Fruit fly (Drosophila melanogaster) whole organism, embryonic: ENCODE measurements around the gene CG18766.
A peak's percentile ranks its signal among the peaks of the same experiment; 100 is the strongest.

Source experiments
- Ada2b ChIP-seq: fragments of 200-800 bp; sonication (Bioruptor generic); IDR thresholded peaks from 2 replicates; pipeline ENCODE4 v1.3.6; 2022; ENCODE audit warnings: missing biosample characterization, missing genetic modification characterization
- Asciz ChIP-seq: fragments of 200-800 bp; sonication (Bioruptor generic); optimal IDR thresholded peaks from 2 replicates; lab custom pipeline; 2017; ENCODE audit warnings: missing biosample characterization, mild to moderate bottlenecking, missing genetic modification characterization, missing genetic modification reagents
- Awh ChIP-seq: fragments of 200-800 bp; sonication (Bioruptor generic); IDR thresholded peaks from 2 replicates; pipeline ENCODE4, ENCODE4 v1.3.6; 2022; ENCODE audit warnings: missing biosample characterization, missing genetic modification characterization
- Bgb ChIP-seq: fragments of 200-800 bp; sonication (Bioruptor generic); IDR thresholded peaks from 2 replicates; pipeline ENCODE4 v1.3.6; 2022; ENCODE audit warnings: missing biosample characterization, missing genetic modification characterization; ENCODE audit not compliant: partially characterized antibody
- CG10321 ChIP-seq: fragments of 200-800 bp; sonication (Bioruptor generic); IDR thresholded peaks from 2 replicates; pipeline ENCODE4 v1.3.6; 2022; ENCODE audit warnings: missing biosample characterization, missing genetic modification characterization
- CG10462 ChIP-seq: fragments of 200-800 bp; sonication (Bioruptor generic); optimal IDR thresholded peaks from 2 replicates; lab custom pipeline; 2016; ENCODE audit warnings: missing biosample characterization, missing genetic modification characterization
- CG11398 ChIP-seq: fragments of 200-800 bp; sonication (Bioruptor generic); optimal IDR thresholded peaks from 2 replicates; lab custom pipeline; 2016; ENCODE audit warnings: missing biosample characterization, missing genetic modification characterization
- CG12071 ChIP-seq: fragments of 200-800 bp; sonication (Bioruptor generic); optimal IDR thresholded peaks from 3 replicates; lab custom pipeline; 2018; ENCODE audit warnings: missing biosample characterization, mild to moderate bottlenecking, missing genetic modification characterization
- CG1233 ChIP-seq: fragments of 200-800 bp; sonication (Bioruptor generic); optimal IDR thresholded peaks from 4 replicates; lab custom pipeline; 2018; ENCODE audit warnings: missing biosample characterization, mild to moderate bottlenecking, missing genetic modification characterization
- CG12659 ChIP-seq: fragments of 200-800 bp; sonication (Bioruptor generic); optimal IDR thresholded peaks from 3 replicates; lab custom pipeline; 2017; ENCODE audit warnings: mild to moderate bottlenecking, missing biosample characterization, missing genetic modification reagents, missing genetic modification characterization
- CG14710 ChIP-seq: fragments of 200-800 bp; sonication (Bioruptor generic); optimal IDR thresholded peaks from 3 replicates; lab custom pipeline; 2019; ENCODE audit warnings: missing biosample characterization, mild to moderate bottlenecking, missing genetic modification characterization, moderate library complexity
- CG15479 ChIP-seq: fragments of 200-800 bp; sonication (Bioruptor generic); optimal IDR thresholded peaks from 3 replicates; lab custom pipeline; 2019; ENCODE audit warnings: missing biosample characterization, mild to moderate bottlenecking, missing genetic modification characterization, moderate library complexity
- CG1603 ChIP-seq: fragments of 200-800 bp; sonication (Bioruptor generic); optimal IDR thresholded peaks from 2 replicates; lab custom pipeline; 2019; ENCODE audit warnings: missing biosample characterization, mild to moderate bottlenecking, missing genetic modification characterization, moderate library complexity
- CG17385 ChIP-seq: fragments of 200-800 bp; sonication (Bioruptor generic); optimal IDR thresholded peaks from 3 replicates; lab custom pipeline; 2018; ENCODE audit warnings: missing biosample characterization, mild to moderate bottlenecking, missing genetic modification characterization
- CG31441 ChIP-seq: fragments of 200-800 bp; sonication (Bioruptor generic); IDR thresholded peaks from 2 replicates; pipeline ENCODE4 v1.3.6; 2022; ENCODE audit warnings: missing biosample characterization, missing genetic modification characterization
- CG3726 ChIP-seq: fragments of 200-800 bp; sonication (Bioruptor generic); IDR thresholded peaks from 3 replicates; pipeline ENCODE4, ENCODE4 v1.3.6; 2022; ENCODE audit warnings: missing biosample characterization, missing genetic modification characterization
- CG43689 ChIP-seq: fragments of 200-800 bp; sonication (Bioruptor generic); IDR thresholded peaks from 2 replicates; pipeline ENCODE4 v1.3.6; 2022; ENCODE audit warnings: missing biosample characterization, missing genetic modification characterization
- CG5953 ChIP-seq: fragments of 200-800 bp; sonication (Bioruptor generic); IDR thresholded peaks from 2 replicates; pipeline ENCODE4 v1.3.6; 2022; ENCODE audit warnings: missing biosample characterization, missing genetic modification characterization
- CG6813 ChIP-seq: fragments of 200-800 bp; sonication (Bioruptor generic); optimal IDR thresholded peaks from 2 replicates; lab custom pipeline; 2017; ENCODE audit warnings: missing biosample characterization, missing genetic modification characterization, mild to moderate bottlenecking, moderate library complexity, missing genetic modification reagents
- CG7839 ChIP-seq: fragments of 200-800 bp; sonication (Bioruptor generic); optimal IDR thresholded peaks from 3 replicates; lab custom pipeline; 2018; ENCODE audit warnings: missing biosample characterization, mild to moderate bottlenecking, missing genetic modification characterization, moderate library complexity
- CG8290 ChIP-seq, 3 experiments: fragments of 200-800 bp; sonication (Bioruptor generic); optimal IDR thresholded peaks; 2 replicates each; lab custom pipeline; 2016 to 2019; ENCODE audit warnings: missing biosample characterization in 3 of 3, missing genetic modification characterization in 3 of 3, mild to moderate bottlenecking in 2 of 3, moderate library complexity in 1 of 3
- CG8359 ChIP-seq: fragments of 200-800 bp; sonication (Bioruptor generic); optimal IDR thresholded peaks from 2 replicates; lab custom pipeline; 2017; ENCODE audit warnings: missing biosample characterization, mild to moderate bottlenecking, missing genetic modification characterization, borderline replicate concordance
- Doc2 ChIP-seq: fragments of 200-800 bp; sonication (Bioruptor generic); IDR thresholded peaks from 2 replicates; pipeline ENCODE4 v1.3.6; 2022; ENCODE audit warnings: missing biosample characterization, missing genetic modification characterization
- E2f2 ChIP-seq: fragments of 200-800 bp; sonication (Bioruptor generic); IDR thresholded peaks from 2 replicates; pipeline ENCODE4 v1.3.6; 2022; ENCODE audit warnings: missing biosample characterization, missing genetic modification characterization
- Med ChIP-seq: fragments of 200-800 bp; sonication (Bioruptor generic); peaks from one replicate; lab custom pipeline; 2016; ENCODE audit warnings: missing biosample characterization, missing genetic modification characterization, mild to moderate bottlenecking, inconsistent platforms, moderate library complexity
- Nf-YB ChIP-seq: fragments of 200-800 bp; sonication (Bioruptor generic); optimal IDR thresholded peaks from 3 replicates; lab custom pipeline; 2019; ENCODE audit warnings: missing biosample characterization, mild to moderate bottlenecking, missing genetic modification characterization, moderate library complexity
- Pdp1 ChIP-seq, 2 experiments: fragments of 200-800 bp; sonication (Bioruptor generic); optimal IDR thresholded peaks; 3 replicates each; lab custom pipeline; 2016; ENCODE audit warnings: missing biosample characterization in 2 of 2, missing genetic modification characterization in 2 of 2, mild to moderate bottlenecking in 1 of 2, moderate library complexity in 1 of 2
- ara ChIP-seq: fragments of 200-800 bp; sonication (Bioruptor generic); IDR thresholded peaks from 2 replicates; pipeline ENCODE4 v1.3.6; 2022; ENCODE audit warnings: missing biosample characterization, missing genetic modification characterization
- bcd ChIP-seq: fragments of 200-800 bp; sonication (Bioruptor generic); optimal IDR thresholded peaks from 2 replicates; lab custom pipeline; 2017; ENCODE audit warnings: missing biosample characterization, mild to moderate bottlenecking, missing genetic modification characterization
- chif ChIP-seq, 2 experiments: fragments of 200-800 bp; sonication (Bioruptor generic); optimal IDR thresholded peaks; 3 replicates each; lab custom pipeline; 2016; ENCODE audit warnings: missing biosample characterization in 2 of 2, missing genetic modification characterization in 2 of 2
- dm ChIP-seq: fragments of 200-800 bp; sonication (Bioruptor generic); optimal IDR thresholded peaks from 3 replicates; lab custom pipeline; 2016; ENCODE audit warnings: missing biosample characterization, missing genetic modification characterization
- dmrt11E ChIP-seq: fragments of 200-800 bp; sonication (Bioruptor generic); optimal IDR thresholded peaks from 3 replicates; lab custom pipeline; 2018; ENCODE audit warnings: missing biosample characterization, mild to moderate bottlenecking, missing genetic modification characterization, moderate library complexity
- ems ChIP-seq: fragments of 200-800 bp; sonication (Bioruptor generic); optimal IDR thresholded peaks from 3 replicates; lab custom pipeline; 2016; ENCODE audit warnings: missing biosample characterization, missing genetic modification characterization
- esg ChIP-seq: fragments of 200-800 bp; sonication (Bioruptor generic); conservative IDR thresholded peaks from 2 replicates; pipeline ENCODE4 v1.3.6; 2022; ENCODE audit warnings: missing biosample characterization, missing genetic modification characterization
- fd96Cb ChIP-seq: fragments of 200-800 bp; sonication (Bioruptor generic); optimal IDR thresholded peaks from 2 replicates; lab custom pipeline; 2018; ENCODE audit warnings: missing biosample characterization, mild to moderate bottlenecking, missing genetic modification characterization, moderate library complexity
- gsb-n ChIP-seq: fragments of 200-800 bp; sonication (Bioruptor generic); optimal IDR thresholded peaks from 3 replicates; lab custom pipeline; 2018; ENCODE audit warnings: missing biosample characterization, mild to moderate bottlenecking, missing genetic modification characterization
- lab ChIP-seq: fragments of 200-800 bp; sonication (Bioruptor generic); optimal IDR thresholded peaks from 3 replicates; lab custom pipeline; 2017; ENCODE audit warnings: missing biosample characterization, missing genetic modification characterization, mild to moderate bottlenecking, moderate library complexity, missing genetic modification reagents
- mirr ChIP-seq: fragments of 200-800 bp; sonication (Bioruptor generic); optimal IDR thresholded peaks from 3 replicates; lab custom pipeline; 2018; ENCODE audit warnings: missing biosample characterization, mild to moderate bottlenecking, missing genetic modification characterization
- onecut ChIP-seq: fragments of 200-800 bp; sonication (Bioruptor generic); IDR thresholded peaks from 2 replicates; pipeline ENCODE4 v1.3.6; 2022; ENCODE audit warnings: missing biosample characterization, missing genetic modification characterization
- sc ChIP-seq, 3 experiments: fragments of >200 bp in 2 of 3; fragments of 200-800 bp in 1 of 3; sonication (Bioruptor generic) in 1 of 3; optimal IDR thresholded peaks; 2 replicates in 2 of 3; 3 replicates in 1 of 3; lab custom pipeline; 2017; ENCODE audit warnings: mild to moderate bottlenecking in 1 of 3, missing biosample characterization in 1 of 3, missing genetic modification characterization in 1 of 3, missing genetic modification reagents in 1 of 3
- sisA ChIP-seq: fragments of 200-800 bp; sonication (Bioruptor generic); IDR thresholded peaks from 2 replicates; pipeline ENCODE4 v1.3.6; 2022; ENCODE audit warnings: missing biosample characterization, missing genetic modification characterization
- sr ChIP-seq: fragments of 200-800 bp; sonication (Bioruptor generic); IDR thresholded peaks from 3 replicates; pipeline ENCODE4 v1.3.6; 2022; ENCODE audit warnings: missing biosample characterization, missing genetic modification characterization
- tin ChIP-seq: fragments of 200-800 bp; sonication (Bioruptor generic); optimal IDR thresholded peaks from 3 replicates; lab custom pipeline; 2016; ENCODE audit warnings: missing biosample characterization, missing genetic modification characterization
- z ChIP-seq: fragments of 200-800 bp; sonication (Bioruptor generic); IDR thresholded peaks from 3 replicates; pipeline ENCODE4 v1.3.6; 2022; ENCODE audit warnings: missing biosample characterization, missing genetic modification characterization

Gene CG18766

dm6 chr3R:27209561-27210275 is 35.3 kb downstream of the CG18766 start (continued):
- TF ChIP-seq CG15479 (GFP tag; lab: Kevin White, UChicago) (no peak), esg (GFP tag; lab: Robert Waterston, UW) (0 out of 2 replicates have a peak, but pooled peaks have one; percentile 14), CG3726 (no peak)

dm6 chr3R:27208724-27209343 is 36.2 kb downstream of the CG18766 start:
- TF ChIP-seq CG5953 (GFP tag; lab: Robert Waterston, UW) (peak; percentile 59; the same call in 1 of the 2 replicates), sc (optimal IDR thresholded peaks at IDR 0.05; lab: Kevin White, UChicago) (no peak), sc (GFP tag; optimal IDR thresholded peaks at IDR 0.05; lab: Kevin White, UChicago) (peak; percentile 26), ems (GFP tag; lab: Kevin White, UChicago) (no peak), CG7839 (tag; lab: Kevin White, UChicago) (peak; percentile 5), CG1233 (GFP tag; lab: Kevin White, UChicago) (peak; percentile 60), CG6813 (GFP tag; lab: Kevin White, UChicago) (peak; percentile 57), CG8290 (GFP tag; optimal IDR thresholded peaks at IDR 0.05; lab: Kevin White, UChicago) (peak; percentile 27), CG8290 (tag; optimal IDR thresholded peaks at IDR 0.05; lab: Kevin White, UChicago) (peak in 1 of 2 experiments; percentile 24), CG17385 (peak; percentile 30), bcd (GFP tag; lab: Kevin White, UChicago) (peak; percentile 51), Asciz (GFP tag; lab: Kevin White, UChicago) (peak; percentile 61), chif (GFP tag; optimal IDR thresholded peaks at IDR 0.05; lab: Kevin White, UChicago) (peak in 1 of 2 experiments; percentile 15), CG12659 (GFP tag; lab: Kevin White, UChicago) (peak; percentile 36), E2f2 (GFP tag; lab: Robert Waterston, UW) (0 out of 2 replicates have a peak, but pooled peaks have one; percentile 10), CG12071 (GFP tag; lab: Kevin White, UChicago) (peak; percentile 64), Doc2 (GFP tag; lab: Robert Waterston, UW) (no peak), CG31441 (peak; percentile 22; the same call in 1 of the 2 replicates), CG8359 (GFP tag; lab: Kevin White, UChicago) (peak; percentile 42), gsb-n (peak; percentile 38), Pdp1 (GFP tag; optimal IDR thresholded peaks at IDR 0.05; lab: Kevin White, UChicago) (peak; percentile 2 to 25), CG43689 (GFP tag; lab: Robert Waterston, UW) (peak; percentile 52; the same call in 1 of the 2 replicates), Bgb (GFP tag; lab: Robert Waterston, UW) (no peak), sisA (GFP tag; lab: Robert Waterston, UW) (no peak), dmrt11E (tag; lab: Kevin White, UChicago) (peak; percentile 4), onecut (GFP tag; lab: Robert Waterston, UW) (peak; percentile 59), fd96Cb (tag; lab: Kevin White, UChicago) (peak; percentile 0), sr (GFP tag; lab: Robert Waterston, UW) (peak; percentile 52; the same call in 1 of the 3 replicates), CG1603 (tag; lab: Kevin White, UChicago) (peak; percentile 55), CG10462 (GFP tag; lab: Kevin White, UChicago) (peak; percentile 1), CG14710 (peak; percentile 18), tin (GFP tag; lab: Kevin White, UChicago) (no peak), dm (GFP tag; lab: Kevin White, UChicago) (peak; percentile 7), mirr (GFP tag; lab: Kevin White, UChicago) (no peak), Ada2b (GFP tag; lab: Robert Waterston, UW) (peak; percentile 25; the same call in 1 of the 2 replicates), Nf-YB (peak; percentile 9), z (GFP tag; lab: Robert Waterston, UW) (no peak), CG10321 (GFP tag; lab: Robert Waterston, UW) (no peak), lab (GFP tag; lab: Kevin White, UChicago) (peak; percentile 56), Med (peak; percentile 79), Awh (GFP tag; lab: Robert Waterston, UW) (peak; percentile 84), CG11398 (GFP tag; lab: Kevin White, UChicago) (no peak), ara (GFP tag; lab: Robert Waterston, UW) (peak; percentile 69)
